Worm (Caenorhabditis elegans): ENCODE data around the gene C27H6.9.

DNA sequence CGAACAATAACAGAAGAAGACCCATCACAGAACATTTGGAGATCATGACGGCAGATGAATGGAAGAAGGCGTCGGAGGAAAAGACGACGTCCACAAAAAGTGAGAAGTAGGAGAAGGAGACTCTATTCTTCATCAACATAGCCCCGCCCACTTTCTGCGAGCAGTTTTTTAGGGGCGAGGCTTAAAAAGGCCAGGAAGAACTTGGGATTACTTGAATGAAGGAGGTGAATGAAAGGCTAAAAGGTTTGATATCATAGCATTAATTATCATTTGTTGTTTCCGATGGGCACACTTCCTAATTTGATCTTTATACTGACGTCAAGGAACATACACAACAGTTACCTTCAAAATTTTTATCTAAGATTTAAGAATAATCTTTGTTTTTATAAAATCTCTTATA lies 33.8 kb upstream of the C27H6.9 start, which contains the start of gene nlp-58:
- TF ChIP-seq snpc-4 (tag; optimal IDR thresholded peaks at IDR 0.05) (no peak), nhr-237 (tag; optimal IDR thresholded peaks at IDR 0.05) (no peak)
